Fruit fly (Drosophila melanogaster): ENCODE results near the gene CG42709.

The CG42709 gene

dm6 chr3L:12835511-12836479 lies 45.8 kb downstream of the CG42709 start:
- TF ChIP-seq Meics (GFP tag; optimal IDR thresholded peaks at IDR 0.05) (peak; percentile 12), CG7987 (GFP tag; optimal IDR thresholded peaks at IDR 0.05) (no peak), CG15696 (tag; optimal IDR thresholded peaks at IDR 0.05) (no peak), nau (GFP tag; optimal IDR thresholded peaks at IDR 0.05) (no peak), CG18262 (tag; optimal IDR thresholded peaks at IDR 0.05) (no peak), Hr78 (GFP tag; optimal IDR thresholded peaks at IDR 0.05) (peak in 1 of 2 experiments; percentile 17), CG11247 (GFP tag; IDR thresholded peaks at IDR 0.05) (no peak), CG6854 (GFP tag; optimal IDR thresholded peaks at IDR 0.05) (peak; percentile 53), Hey (tag; optimal IDR thresholded peaks at IDR 0.05) (peak; percentile 35), CG14014 (GFP tag; IDR thresholded peaks at IDR 0.05) (no peak), twi (tag; optimal IDR thresholded peaks at IDR 0.05) (no peak), CG12219 (GFP tag; optimal IDR thresholded peaks at IDR 0.05) (no peak), sqz (GFP tag; optimal IDR thresholded peaks at IDR 0.05) (no peak), CG17568 (GFP tag; optimal IDR thresholded peaks at IDR 0.05) (peak; percentile 32), Blimp-1 (GFP tag; optimal IDR thresholded peaks at IDR 0.05) (no peak), CG7928 (GFP tag; optimal IDR thresholded peaks at IDR 0.05) (no peak), mam (GFP tag; optimal IDR thresholded peaks at IDR 0.05) (no peak), luna (GFP tag; optimal IDR thresholded peaks at IDR 0.05) (no peak), CG6813 (GFP tag; optimal IDR thresholded peaks at IDR 0.05) (peak; percentile 31), Trl (optimal IDR thresholded peaks at IDR 0.05) (no peak), Trl (GFP tag; optimal IDR thresholded peaks at IDR 0.05) (no peak), CG14050 (GFP tag; IDR thresholded peaks at IDR 0.05) (no peak), PHDP (tag; optimal IDR thresholded peaks at IDR 0.05) (peak; percentile 47), CG5180 (GFP tag; optimal IDR thresholded peaks at IDR 0.05) (no peak), D19A (tag; optimal IDR thresholded peaks at IDR 0.05) (peak; percentile 14), MBD-R2 (GFP tag; IDR thresholded peaks at IDR 0.05) (no peak), CG2129 (GFP tag; IDR thresholded peaks at IDR 0.05; ENCODE audit: partially characterized antibody) (no peak), CG12155 (GFP tag; optimal IDR thresholded peaks at IDR 0.05) (no peak), Dll (GFP tag; IDR thresholded peaks at IDR 0.05; ENCODE audit: partially characterized antibody) (no peak), chm (GFP tag; IDR thresholded peaks at IDR 0.05) (no peak; the same call in 1 of the 2 replicates), grau (tag; optimal IDR thresholded peaks at IDR 0.05) (no peak), CG3163 (GFP tag; optimal IDR thresholded peaks at IDR 0.05) (no peak), vnd (GFP tag; IDR thresholded peaks at IDR 0.05; ENCODE audit: partially characterized antibody) (no peak), Nf-YB (GFP tag; optimal IDR thresholded peaks at IDR 0.05) (no peak), CG1603 (tag; optimal IDR thresholded peaks at IDR 0.05) (peak; percentile 17), CG12659 (GFP tag; optimal IDR thresholded peaks at IDR 0.05) (peak; percentile 3), gem (tag; optimal IDR thresholded peaks at IDR 0.05) (peak; percentile 13), Nf-YC (tag; optimal IDR thresholded peaks at IDR 0.05) (no peak), Pdp1 (GFP tag; optimal IDR thresholded peaks at IDR 0.05) (no peak), dpn (GFP tag; optimal IDR thresholded peaks at IDR 0.05) (no peak), dysf (GFP tag; IDR thresholded peaks at IDR 0.05) (no peak), grn (GFP tag; optimal IDR thresholded peaks at IDR 0.05) (peak; percentile 78), CHES-1-like (GFP tag; optimal IDR thresholded peaks at IDR 0.05) (no peak), Vsx1 (GFP tag; optimal IDR thresholded peaks at IDR 0.05) (peak; percentile 8), GATAe (GFP tag; conservative IDR thresholded peaks at IDR 0.05) (no peak; the same call in 1 of the 2 replicates), en (GFP tag; optimal IDR thresholded peaks at IDR 0.05) (no peak), ara (GFP tag; IDR thresholded peaks at IDR 0.05) (no peak), pzg (GFP tag; optimal IDR thresholded peaks at IDR 0.05) (no peak)
